Worm (Caenorhabditis elegans) whole organism, L4/young adult: ENCODE results near the gene T25B9.3.

Experiments
- W03F9.2 ChIP-seq: fragments of 150-350 bp; optimal IDR thresholded peaks from 2 replicates; lab custom pipeline; 2014; ENCODE audit warnings: missing biosample characterization, missing genetic modification characterization
- dao-5 ChIP-seq: sonication (generic microtip); optimal IDR thresholded peaks from 2 replicates; lab custom pipeline; 2016; ENCODE audit warnings: missing genotype, missing genetic modification characterization, moderate library complexity, missing compliant biosample characterization
- him-1 ChIP-seq: sonication (generic microtip); optimal IDR thresholded peaks from 2 replicates; lab custom pipeline; 2016; ENCODE audit warnings: missing genotype, missing genetic modification reagents, missing genetic modification characterization, missing compliant biosample characterization

Gene T25B9.3

DNA sequence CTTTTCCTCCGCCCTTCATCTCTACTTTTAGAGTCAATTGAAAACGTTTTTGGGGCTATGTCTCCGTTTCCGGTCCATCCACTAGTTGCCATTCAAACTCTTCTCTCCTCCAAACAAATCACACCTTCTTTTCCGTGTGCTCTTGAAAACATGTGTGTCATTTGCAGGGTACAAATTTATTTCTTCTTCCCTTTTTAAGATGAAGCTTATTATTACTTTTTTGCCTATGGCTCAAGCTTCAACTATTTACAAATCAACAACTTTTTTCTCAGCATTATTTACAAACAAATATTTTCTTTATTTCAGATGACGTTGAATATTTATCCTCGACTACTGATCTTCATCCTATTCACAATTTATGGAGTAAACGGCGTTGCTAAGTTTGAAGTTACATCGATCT lies at the start of gene T25B9.3:
TSS of gene T25B9.3 (plus strand) at position 301 of the 400 bp plus-strand sequence.
- TF ChIP-seq W03F9.2 (tag; lab: Kevin White, UChicago) (no peak), him-1 (tag; lab: Kevin White, UChicago) (no peak), dao-5 (tag; lab: Kevin White, UChicago) (no peak)

ce11 chrIV:10695203-10695602 lies 49.4 kb upstream of the T25B9.3 start, which contains the start of gene R102.4:
TSS of gene R102.4 (minus strand) at chrIV:10695303.
- TF ChIP-seq him-1 (tag; lab: Kevin White, UChicago): no peak
- no peak for TF ChIP-seq W03F9.2 (tag; lab: Kevin White, UChicago)
- TF ChIP-seq dao-5 (tag; lab: Kevin White, UChicago): no peak

ce11 chrIV:10697022-10697979 lies 47.3 kb upstream of the T25B9.3 start, which contains the start of gene allo-1:
TSS of gene allo-1 (minus strand) at chrIV:10697072.
- TF ChIP-seq W03F9.2 (tag; lab: Kevin White, UChicago): peak; percentile 62
- no peak for TF ChIP-seq him-1 (tag; lab: Kevin White, UChicago)

- TF ChIP-seq W03F9.2 (tag; lab: Kevin White, UChicago) (no peak), him-1 (tag; lab: Kevin White, UChicago) (no peak), dao-5 (tag; lab: Kevin White, UChicago) (no peak)
Observed at ce11 chrIV:10698486-10698885, 46.1 kb upstream of the T25B9.3 start.

- no peak for TF ChIP-seq him-1 (tag; lab: Kevin White, UChicago)
- no peak for TF ChIP-seq dao-5 (tag; lab: Kevin White, UChicago)
- TF ChIP-seq W03F9.2 (tag; lab: Kevin White, UChicago): no peak
Observed at ce11 chrIV:10699000-10699399, 45.6 kb upstream of the T25B9.3 start.

DNA sequence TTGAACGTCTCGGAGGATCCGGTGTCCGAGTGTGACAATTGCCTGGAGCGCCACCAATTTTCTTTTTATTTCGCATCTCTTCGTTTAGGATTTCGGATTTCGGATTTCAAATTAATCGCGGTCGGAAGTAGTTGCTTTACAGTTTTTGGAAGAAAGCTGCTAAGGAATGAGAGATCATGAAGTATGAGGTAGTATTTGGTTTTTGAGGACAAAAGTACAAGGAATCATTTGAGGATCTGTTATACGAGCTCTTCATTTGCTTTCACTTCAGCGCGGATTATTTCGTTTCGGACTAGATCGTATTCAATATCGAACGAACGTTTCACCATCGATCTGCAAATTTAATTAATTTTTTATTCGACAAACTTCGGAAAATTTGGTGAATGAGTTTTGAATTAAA lies 44.9 kb upstream of the T25B9.3 start, which contains the start of gene R102.11:
TSS of gene R102.11 (minus strand) at position 101 of the 400 bp plus-strand sequence.
- TF ChIP-seq W03F9.2 (tag; lab: Kevin White, UChicago): no peak
- TF ChIP-seq dao-5 (tag; lab: Kevin White, UChicago): no peak
- no peak for TF ChIP-seq him-1 (tag; lab: Kevin White, UChicago)

- TF ChIP-seq dao-5 (tag; lab: Kevin White, UChicago): no peak
- no peak for TF ChIP-seq W03F9.2 (tag; lab: Kevin White, UChicago)
- TF ChIP-seq him-1 (tag; lab: Kevin White, UChicago): no peak
Observed at ce11 chrIV:10701866-10702458, 42.6 kb upstream of the T25B9.3 start.

DNA sequence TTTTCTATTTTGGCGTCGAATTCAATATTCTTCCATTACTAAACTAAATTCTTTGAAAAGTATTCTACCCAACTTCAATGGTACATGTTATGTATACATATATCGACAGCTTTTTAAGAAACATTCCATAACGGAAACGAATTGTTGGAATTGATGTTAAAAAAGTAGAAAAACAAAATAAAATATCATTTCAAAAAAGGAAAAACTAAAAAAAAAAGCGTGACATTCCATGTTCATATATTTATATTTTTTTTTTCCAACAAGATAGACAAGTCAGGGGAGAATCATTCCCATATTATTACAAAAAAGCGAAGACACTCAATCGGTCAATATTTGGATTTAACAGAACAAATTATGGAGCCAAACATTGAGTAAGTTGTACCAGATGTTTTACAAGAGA lies 39.4 kb upstream of the T25B9.3 start, which contains the start of gene R102.10:
TSS of gene R102.10 (plus strand) at position 301 of the 400 bp plus-strand sequence.
- TF ChIP-seq him-1 (tag; lab: Kevin White, UChicago) (no peak), dao-5 (tag; lab: Kevin White, UChicago) (no peak), W03F9.2 (tag; lab: Kevin White, UChicago) (no peak)

ce11 chrIV:10706090-10706489 lies 38.5 kb upstream of the T25B9.3 start, which contains the start of gene R102.6:
TSS of gene R102.6 (minus strand) at chrIV:10706190.
- no peak for TF ChIP-seq W03F9.2 (tag; lab: Kevin White, UChicago)
- TF ChIP-seq him-1 (tag; lab: Kevin White, UChicago): no peak
- no peak for TF ChIP-seq dao-5 (tag; lab: Kevin White, UChicago)

DNA sequence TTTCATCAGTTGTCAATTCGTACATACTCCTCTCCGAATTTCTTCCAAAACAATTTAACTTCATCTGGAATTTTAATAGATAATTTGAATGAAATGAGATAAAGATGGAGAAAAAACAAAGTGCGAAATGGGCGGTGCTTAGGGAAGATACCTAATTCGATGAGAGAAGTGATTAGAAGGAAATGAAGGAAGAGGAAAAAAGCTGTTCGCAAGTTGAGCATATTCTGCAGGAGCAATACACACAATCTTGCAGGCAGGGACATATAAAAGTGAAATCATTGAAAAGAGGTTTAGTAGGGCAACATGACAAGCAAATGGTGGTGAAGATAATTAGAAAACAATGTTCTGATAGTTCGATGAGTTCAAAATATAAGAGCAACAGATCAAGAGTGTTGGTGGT lies 32.8 kb upstream of the T25B9.3 start, which contains the start of gene glb-21:
TSS of gene glb-21 (minus strand) at position 66 of the 400 bp plus-strand sequence.
- TF ChIP-seq dao-5 (tag; lab: Kevin White, UChicago): no peak
- no peak for TF ChIP-seq W03F9.2 (tag; lab: Kevin White, UChicago)
- TF ChIP-seq him-1 (tag; lab: Kevin White, UChicago): no peak

DNA sequence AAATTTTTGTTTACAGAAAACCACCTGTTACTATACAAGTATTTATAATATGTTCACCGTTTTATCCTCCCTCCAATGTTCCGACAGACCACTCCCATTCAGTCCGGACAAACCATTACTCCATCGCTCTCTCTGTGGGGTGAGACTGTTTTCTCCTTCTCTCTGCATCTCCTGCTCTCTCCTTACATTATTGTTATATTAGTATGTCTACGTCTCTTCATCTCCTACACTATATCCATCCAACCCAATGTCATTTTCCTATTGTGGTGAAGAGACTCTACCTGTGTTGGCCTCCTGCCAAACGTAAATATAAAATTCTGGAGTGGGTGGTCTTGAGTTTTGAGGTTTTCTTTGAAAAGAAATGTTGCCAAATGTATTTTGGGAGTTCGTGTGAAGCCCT lies 30.0 kb upstream of the T25B9.3 start:
- TF ChIP-seq dao-5 (tag; lab: Kevin White, UChicago): no peak
- no peak for TF ChIP-seq W03F9.2 (tag; lab: Kevin White, UChicago)
- TF ChIP-seq him-1 (tag; lab: Kevin White, UChicago): no peak

DNA sequence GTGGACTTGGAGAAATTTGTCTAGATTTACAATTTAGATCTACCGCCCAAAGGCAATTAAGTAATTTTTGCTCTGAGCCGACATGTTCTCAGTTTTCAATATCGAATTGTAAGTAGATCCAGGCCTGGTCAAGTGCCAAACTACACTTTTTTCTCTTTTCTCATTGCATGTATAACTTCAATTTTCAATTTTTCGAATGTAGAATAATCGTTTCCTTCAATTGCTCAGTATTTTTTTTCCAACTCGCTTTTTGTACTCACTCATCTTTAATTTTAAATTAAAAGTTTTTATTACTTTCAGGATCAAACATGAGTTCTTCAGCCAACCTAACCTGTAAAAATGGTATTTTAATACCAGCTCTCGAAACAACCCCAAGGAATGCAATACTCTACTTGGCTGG lies 28.2 kb upstream of the T25B9.3 start, which contains the start of gene ncx-3:
TSS of gene ncx-3 (plus strand) at position 301 of the 400 bp plus-strand sequence.
- no peak for TF ChIP-seq him-1 (tag; lab: Kevin White, UChicago)

- TF ChIP-seq dao-5 (tag; lab: Kevin White, UChicago) (no peak), him-1 (tag; lab: Kevin White, UChicago) (no peak), W03F9.2 (tag; lab: Kevin White, UChicago) (no peak)
Observed at ce11 chrIV:10718075-10718474, 26.5 kb upstream of the T25B9.3 start.
